Worm (Caenorhabditis elegans) whole organism, midembryonic: ENCODE measurements around the gene C30H6.9.

Experiments
- T22C8.4 ChIP-seq: fragments of 200-800 bp; sonication (Bioruptor generic); IDR thresholded peaks from 2 replicates; pipeline ENCODE4 v1.3.6; 2022; ENCODE audit warnings: missing genetic modification characterization, missing compliant biosample characterization
- cog-1 ChIP-seq: sonication (generic microtip); optimal IDR thresholded peaks from 2 replicates; lab custom pipeline; 2016; ENCODE audit warnings: missing genetic modification characterization, missing compliant biosample characterization
- flt-1 ChIP-seq: fragments of 200-800 bp; sonication (Bioruptor generic); IDR thresholded peaks from 2 replicates; pipeline ENCODE4 v1.3.6; 2022; ENCODE audit warnings: missing genetic modification characterization, missing compliant biosample characterization
- klf-2 ChIP-seq: fragments of 200-800 bp; sonication (Bioruptor generic); conservative IDR thresholded peaks from 2 replicates; pipeline ENCODE4 v1.3.6; 2022; ENCODE audit warnings: missing genetic modification reagents, missing genetic modification characterization, missing compliant biosample characterization
- med-1 ChIP-seq: sonication (generic microtip); optimal IDR thresholded peaks from 2 replicates; lab custom pipeline; 2017; ENCODE audit warnings: missing genetic modification characterization, mild to moderate bottlenecking, missing compliant biosample characterization, antibody characterized with exemption, missing genetic modification reagents; ENCODE audit not compliant: insufficient read depth
- ref-1 ChIP-seq: fragments of 200-800 bp; sonication (Bioruptor generic); conservative IDR thresholded peaks from 2 replicates; pipeline ENCODE4 v1.3.6; 2022; ENCODE audit warnings: missing genetic modification reagents, missing genetic modification characterization, missing compliant biosample characterization
- tab-1 ChIP-seq: fragments of 200-800 bp; sonication (Bioruptor generic); IDR thresholded peaks from 2 replicates; pipeline ENCODE4 v1.3.6; 2022; ENCODE audit warnings: missing genetic modification characterization, missing compliant biosample characterization
- ztf-23 ChIP-seq: fragments of 200-800 bp; sonication (Bioruptor generic); IDR thresholded peaks from 2 replicates; pipeline ENCODE4 v1.3.6; 2022; ENCODE audit warnings: missing genetic modification reagents, missing genetic modification characterization, missing compliant biosample characterization
- ztf-29 ChIP-seq: fragments of 200-800 bp; sonication (Bioruptor generic); IDR thresholded peaks from 2 replicates; pipeline ENCODE4 v1.3.6; 2022; ENCODE audit warnings: missing genetic modification reagents, missing genetic modification characterization, missing compliant biosample characterization

The C30H6.9 gene

ce11 chrIV:17351586-17351985 lies 28.4 kb downstream of the C30H6.9 start, which contains the start of gene clec-199:
TSS of gene clec-199 (plus strand) at chrIV:17351886.
- TF ChIP-seq ztf-23 (no peak), ztf-29 (GFP tag; lab: Robert Waterston, UW) (no peak)

DNA sequence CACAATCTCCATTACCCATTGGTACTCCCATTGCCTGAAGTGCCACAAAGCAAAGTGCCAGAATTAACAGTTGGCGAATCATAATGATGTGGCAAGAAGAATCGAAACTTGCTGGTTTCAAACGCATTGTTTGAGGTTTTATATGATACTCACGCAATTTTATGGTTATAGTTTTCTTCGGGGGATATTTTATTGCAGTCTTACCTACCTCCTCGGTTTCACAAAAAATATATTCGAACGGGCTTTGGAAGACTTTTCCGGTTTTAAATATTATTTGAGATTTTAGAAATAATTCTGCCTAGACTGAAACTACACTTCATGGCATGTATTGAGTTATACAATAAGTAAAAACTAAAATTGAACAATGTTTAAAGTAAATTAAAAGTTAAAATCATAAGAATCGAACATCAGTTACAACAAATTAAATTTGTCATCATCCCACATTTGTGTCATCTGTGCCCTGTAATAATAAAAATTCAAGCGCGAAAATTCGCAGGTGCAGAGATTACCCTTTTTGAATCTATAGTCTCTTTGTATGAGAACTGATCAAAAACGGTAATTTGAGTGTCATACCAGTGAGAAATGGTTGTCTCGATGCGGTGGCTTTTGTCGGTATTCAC lies 33.3 kb downstream of the C30H6.9 start, which contains the start of the genes clec-197 and clec-198:
clec-197 (minus strand) TSS at position 101 of the 620 bp plus-strand sequence.
clec-198 (plus strand) TSS at position 570 of the 620 bp plus-strand sequence.
- TF ChIP-seq ztf-23 = no peak
- TF ChIP-seq flt-1 (GFP tag; lab: Robert Waterston, UW) = no peak
- TF ChIP-seq cog-1 (tag; lab: Kevin White, UChicago) = no peak
- no peak for TF ChIP-seq T22C8.4 (GFP tag; lab: Robert Waterston, UW)
- TF ChIP-seq ztf-29 (GFP tag; lab: Robert Waterston, UW) = no peak
- TF ChIP-seq klf-2 = no peak
- TF ChIP-seq ref-1 = no peak
- no peak for TF ChIP-seq med-1 (GFP tag; lab: Kevin White, UChicago)
- no peak for TF ChIP-seq tab-1

DNA sequence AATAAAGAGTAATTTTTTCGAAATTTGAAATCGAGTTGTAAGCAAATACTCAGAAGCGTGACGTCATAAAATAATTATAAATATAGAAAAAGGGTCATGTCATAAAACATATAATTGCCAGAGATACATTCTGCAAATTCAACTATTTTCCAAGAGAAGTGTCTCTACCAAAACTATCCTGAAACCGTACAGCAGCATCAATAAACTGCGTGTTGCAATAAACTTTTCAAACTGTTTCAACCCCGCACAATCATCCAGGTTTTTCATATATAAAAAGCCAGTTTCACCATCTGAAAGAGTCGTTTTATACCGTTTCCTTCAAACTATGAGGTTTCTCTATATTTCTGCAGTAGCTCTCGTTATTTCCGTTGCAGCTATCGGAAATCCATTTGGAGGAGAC lies 36.5 kb downstream of the C30H6.9 start, which contains the start of gene C49C3.11:
C49C3.11 (plus strand) TSS at position 301 of the 400 bp plus-strand sequence.
- TF ChIP-seq cog-1 (tag; lab: Kevin White, UChicago) = no peak
- no peak for TF ChIP-seq ref-1
- no peak for TF ChIP-seq ztf-23
- no peak for TF ChIP-seq klf-2
- no peak for TF ChIP-seq flt-1 (GFP tag; lab: Robert Waterston, UW)
- TF ChIP-seq tab-1 = no peak
- no peak for TF ChIP-seq med-1 (GFP tag; lab: Kevin White, UChicago)
- TF ChIP-seq T22C8.4 (GFP tag; lab: Robert Waterston, UW) = no peak
- no peak for TF ChIP-seq ztf-29 (GFP tag; lab: Robert Waterston, UW)

- no peak for TF ChIP-seq klf-2
- TF ChIP-seq T22C8.4 (GFP tag; lab: Robert Waterston, UW) = no peak
- TF ChIP-seq cog-1 (tag; lab: Kevin White, UChicago) = no peak
- no peak for TF ChIP-seq tab-1
Observed at ce11 chrIV:17342667-17343066, 37.3 kb downstream of the C30H6.9 start, which contains the start of gene C49C3.21. TSS of gene C49C3.21 (plus strand) at chrIV:17342967.

ce11 chrIV:17342179-17342578 lies 37.8 kb downstream of the C30H6.9 start, which contains the start of gene C49C3.9:
TSS of gene C49C3.9 (minus strand) at chrIV:17342314.
- TF ChIP-seq ztf-29 (GFP tag; lab: Robert Waterston, UW) (no peak), T22C8.4 (GFP tag; lab: Robert Waterston, UW) (no peak), ref-1 (no peak), ztf-23 (no peak), tab-1 (no peak), flt-1 (GFP tag; lab: Robert Waterston, UW) (no peak), cog-1 (tag; lab: Kevin White, UChicago) (no peak)

- TF ChIP-seq tab-1 = no peak
- no peak for TF ChIP-seq klf-2
- no peak for TF ChIP-seq T22C8.4 (GFP tag; lab: Robert Waterston, UW)
- no peak for TF ChIP-seq ztf-23
- no peak for TF ChIP-seq ztf-29 (GFP tag; lab: Robert Waterston, UW)
Observed at ce11 chrIV:17341033-17341432, 38.9 kb downstream of the C30H6.9 start.

DNA sequence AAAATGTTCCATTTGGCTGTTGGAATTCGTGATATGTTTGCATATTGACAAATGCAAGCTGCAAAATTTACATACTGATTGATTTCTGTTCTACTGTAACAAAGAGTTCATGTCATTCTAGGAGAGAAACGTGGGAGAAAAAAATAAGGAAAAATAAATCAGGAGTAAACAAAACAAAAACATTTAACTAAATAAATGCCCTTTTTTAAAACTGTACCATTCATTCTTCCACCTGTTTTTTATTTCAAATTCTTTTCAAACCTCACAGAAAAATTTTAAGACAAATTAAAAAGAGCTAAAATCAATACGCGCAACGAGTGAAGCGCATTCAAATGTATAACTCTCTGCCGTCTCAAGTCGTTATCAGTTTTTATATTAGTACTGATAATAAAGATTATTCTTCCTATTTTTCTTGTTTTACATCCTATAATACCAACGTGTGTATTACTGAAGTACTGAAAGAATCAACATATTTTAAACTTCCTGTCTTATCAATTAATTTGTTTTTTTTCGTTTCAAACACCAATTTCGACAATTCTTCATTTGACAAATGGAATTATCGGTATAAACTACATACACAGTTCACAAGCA lies 41.0 kb downstream of the C30H6.9 start, which contains the start of gene C49C3.10:
C49C3.10 (minus strand) TSS at position 51 of the 591 bp plus-strand sequence.
- TF ChIP-seq klf-2 (no peak), ref-1 (no peak)

DNA sequence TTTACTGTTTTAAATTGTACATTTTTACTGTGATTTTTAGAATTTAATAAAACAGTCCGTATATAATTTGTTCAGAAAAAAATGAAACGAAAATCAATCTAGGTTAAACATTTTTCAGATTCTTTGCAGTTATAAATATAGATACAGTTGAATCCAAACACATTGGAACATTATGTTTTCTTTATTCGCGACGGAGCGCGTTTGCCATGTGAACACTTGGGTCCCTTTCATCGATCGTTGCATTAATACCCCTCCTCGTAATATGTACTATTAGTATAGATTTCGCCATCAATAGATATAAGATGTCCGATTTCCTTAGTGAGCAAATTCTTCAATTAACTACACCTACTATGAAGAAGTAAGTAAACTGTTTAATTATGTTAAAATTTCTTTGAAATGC lies 44.9 kb downstream of the C30H6.9 start, which contains the start of gene C49C3.8:
C49C3.8 (plus strand) TSS at position 173 of the 400 bp plus-strand sequence.
- TF ChIP-seq ztf-23 = no peak
- no peak for TF ChIP-seq ztf-29 (GFP tag; lab: Robert Waterston, UW)
- no peak for TF ChIP-seq ref-1
- no peak for TF ChIP-seq flt-1 (GFP tag; lab: Robert Waterston, UW)
- no peak for TF ChIP-seq tab-1
- TF ChIP-seq klf-2 = no peak
- no peak for TF ChIP-seq med-1 (GFP tag; lab: Kevin White, UChicago)
- TF ChIP-seq cog-1 (tag; lab: Kevin White, UChicago) = no peak
- no peak for TF ChIP-seq T22C8.4 (GFP tag; lab: Robert Waterston, UW)

DNA sequence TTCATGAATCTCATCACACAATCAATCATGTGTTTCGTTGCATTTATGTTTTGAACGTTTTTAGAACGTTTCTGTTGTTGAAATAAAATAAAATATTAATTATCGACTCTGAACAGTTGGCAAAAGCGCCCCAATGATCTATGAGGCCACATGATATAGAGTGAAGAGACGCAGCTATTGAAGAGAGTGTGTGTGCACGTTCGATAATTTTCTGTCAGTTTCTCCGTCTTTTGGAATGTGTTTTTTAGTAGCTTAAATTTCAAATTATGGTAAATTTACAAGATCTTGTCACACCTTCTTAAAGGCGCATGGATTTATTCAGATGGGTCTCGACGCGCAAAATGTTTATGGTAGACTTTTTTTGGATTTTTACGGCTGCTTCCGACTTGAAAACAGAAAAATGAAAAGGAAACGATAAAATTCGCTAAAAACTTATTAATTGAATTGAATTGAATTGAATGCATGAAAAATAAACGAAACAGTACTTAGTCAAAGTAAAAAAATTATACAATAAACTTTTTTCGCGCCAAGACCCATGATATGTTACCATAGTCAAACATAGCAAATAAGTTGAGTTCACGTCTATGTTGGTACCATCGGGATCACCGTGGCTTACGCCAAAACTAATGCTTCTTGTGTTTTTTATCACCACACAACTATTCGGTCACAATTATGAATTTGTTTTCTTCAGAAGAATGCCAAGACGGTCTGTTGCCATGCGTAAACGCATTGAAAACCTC lies 46.3 kb downstream of the C30H6.9 start, which contains the start of gene C49C3.15:
C49C3.15 (plus strand) TSS at position 690 of the 740 bp plus-strand sequence.
- TF ChIP-seq ztf-29 (GFP tag; lab: Robert Waterston, UW) = no peak
- TF ChIP-seq ref-1 = no peak
- TF ChIP-seq tab-1 = no peak
- TF ChIP-seq med-1 (GFP tag; lab: Kevin White, UChicago) = no peak
- no peak for TF ChIP-seq cog-1 (tag; lab: Kevin White, UChicago)
- TF ChIP-seq ztf-23 = no peak
- TF ChIP-seq klf-2 = no peak
- TF ChIP-seq flt-1 (GFP tag; lab: Robert Waterston, UW) = no peak
- TF ChIP-seq T22C8.4 (GFP tag; lab: Robert Waterston, UW) = no peak

DNA sequence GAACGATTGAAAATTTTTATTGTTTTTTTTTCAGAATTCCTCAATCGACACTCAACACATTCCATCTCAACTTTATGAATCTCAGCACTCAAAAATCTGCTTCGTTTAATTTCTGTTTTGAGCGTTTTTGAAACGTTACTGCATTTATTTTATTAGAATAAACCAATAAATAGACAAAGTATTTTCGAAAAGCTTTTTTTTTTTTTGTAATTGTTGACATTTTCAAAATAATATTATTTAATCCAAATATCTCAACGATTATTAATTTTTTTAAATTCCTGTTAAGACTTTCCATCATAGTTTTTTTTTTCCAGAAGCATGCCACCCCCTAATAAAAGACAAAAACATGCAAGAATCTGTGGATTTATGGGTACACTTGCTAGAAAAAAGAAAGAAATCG lies 47.7 kb downstream of the C30H6.9 start, which contains the start of gene C49C3.7:
C49C3.7 (plus strand) TSS at position 301 of the 400 bp plus-strand sequence.
- no peak for TF ChIP-seq tab-1
- no peak for TF ChIP-seq T22C8.4 (GFP tag; lab: Robert Waterston, UW)
- no peak for TF ChIP-seq cog-1 (tag; lab: Kevin White, UChicago)
- TF ChIP-seq med-1 (GFP tag; lab: Kevin White, UChicago) = no peak
- TF ChIP-seq ztf-29 (GFP tag; lab: Robert Waterston, UW) = no peak
- no peak for TF ChIP-seq ztf-23
- no peak for TF ChIP-seq klf-2
- no peak for TF ChIP-seq flt-1 (GFP tag; lab: Robert Waterston, UW)
- no peak for TF ChIP-seq ref-1
